Worm (Caenorhabditis elegans): ENCODE measurements around the gene T09F3.2.

ce11 chrII:10351963-10352362, 39.0 kb upstream of the T09F3.2 start, which contains the start of gene C07E3.8:
- TF ChIP-seq ref-1 (GFP tag; conservative IDR thresholded peaks at IDR 0.05) (no peak), tab-1 (GFP tag; IDR thresholded peaks at IDR 0.05) (no peak), T22C8.4 (GFP tag; IDR thresholded peaks at IDR 0.05) (no peak), ztf-29 (GFP tag; IDR thresholded peaks at IDR 0.05) (no peak), med-1 (GFP tag; optimal IDR thresholded peaks at IDR 0.05; ENCODE audit: insufficient read depth) (no peak), flt-1 (GFP tag; IDR thresholded peaks at IDR 0.05) (no peak), cog-1 (tag; optimal IDR thresholded peaks at IDR 0.05) (no peak), klf-2 (GFP tag; conservative IDR thresholded peaks at IDR 0.05) (no peak), ztf-23 (GFP tag; IDR thresholded peaks at IDR 0.05) (no peak)

Measured in whole organism, midembryonic.